Fruit fly (Drosophila melanogaster) whole organism, wandering third instar larva: Measurements from ENCODE around the gene CAH6.

ENCODE experiments used
- Abd-B ChIP-seq: fragments of >200 bp; optimal IDR thresholded peaks from 2 replicates; lab custom pipeline; 2017; ENCODE audit warnings: missing biosample characterization, missing genetic modification characterization
- CrebA ChIP-seq: fragments of 200-800 bp; sonication (Bioruptor generic); optimal IDR thresholded peaks from 2 replicates; lab custom pipeline; 2016; ENCODE audit warnings: missing biosample characterization, mild to moderate bottlenecking, missing genetic modification characterization, borderline replicate concordance
- Dfd ChIP-seq: fragments of >200 bp; optimal IDR thresholded peaks from 2 replicates; lab custom pipeline; 2017; ENCODE audit warnings: missing biosample characterization, missing genetic modification characterization
- Hr78 ChIP-seq: fragments of >200 bp; optimal IDR thresholded peaks from 2 replicates; lab custom pipeline; 2017; ENCODE audit warnings: missing biosample characterization, missing genetic modification characterization
- Hr83 ChIP-seq: fragments of 200-300 bp; sonication (Bioruptor generic); optimal IDR thresholded peaks from 2 replicates; lab custom pipeline; 2016; ENCODE audit warnings: missing biosample characterization, mild to moderate bottlenecking, missing genetic modification characterization, moderate library complexity; ENCODE audit not compliant: poor library complexity, severe bottlenecking
- Myc ChIP-seq: fragments of >200 bp; optimal IDR thresholded peaks from 2 replicates; lab custom pipeline; 2017
- N ChIP-seq: fragments of >200 bp; optimal IDR thresholded peaks from 2 replicates; lab custom pipeline; 2018; ENCODE audit warnings: missing biosample characterization, missing external identifiers, missing genetic modification characterization
- foxo ChIP-seq, 2 experiments: fragments of 200-800 bp; sonication (Bioruptor generic); optimal IDR thresholded peaks; 2 replicates in 1 of 2; 3 replicates in 1 of 2; lab custom pipeline; 2016 to 2017; ENCODE audit warnings: missing biosample characterization in 2 of 2, missing genetic modification characterization in 2 of 2
- h ChIP-seq: fragments of 200-800 bp; sonication (Bioruptor generic); optimal IDR thresholded peaks from 3 replicates; lab custom pipeline; 2016; ENCODE audit warnings: missing biosample characterization, mild to moderate bottlenecking, missing genetic modification characterization
- pan ChIP-seq: fragments of >200 bp; optimal IDR thresholded peaks from 2 replicates; lab custom pipeline; 2017
- psq ChIP-seq: fragments of 200-800 bp; sonication (Bioruptor generic); optimal IDR thresholded peaks from 3 replicates; lab custom pipeline; 2017; ENCODE audit warnings: missing biosample characterization, mild to moderate bottlenecking, missing genetic modification characterization, moderate library complexity
- sv ChIP-seq: fragments of 200-800 bp; sonication (Bioruptor generic); optimal IDR thresholded peaks from 3 replicates; lab custom pipeline; 2016; ENCODE audit warnings: missing biosample characterization, missing genetic modification characterization
- woc ChIP-seq: sonication (Bioruptor generic); optimal IDR thresholded peaks from 2 replicates; lab custom pipeline; 2016; ENCODE audit warnings: missing biosample characterization, mild to moderate bottlenecking, missing genetic modification characterization

DNA sequence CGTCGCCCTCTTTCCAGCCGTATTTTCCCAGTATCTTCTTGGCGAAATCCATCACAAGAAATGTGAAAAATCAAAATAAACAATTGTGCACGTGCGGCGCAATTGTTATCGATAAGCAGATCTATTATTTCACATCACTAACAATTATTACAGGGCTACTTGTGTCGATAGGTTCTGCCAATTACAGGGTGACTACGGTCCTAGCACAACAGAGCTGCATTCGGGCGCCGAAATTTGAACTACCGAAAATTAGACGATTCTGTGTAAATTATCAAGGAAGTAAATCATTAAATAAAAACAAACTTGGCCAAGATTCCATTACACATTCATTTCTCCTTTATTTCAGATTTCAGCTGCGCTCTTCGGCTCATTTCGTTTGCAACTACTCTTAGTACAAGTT, 41.6 kb upstream of the CAH6 start, which contains the start of gene CG15561:
- TF ChIP-seq foxo (GFP tag; optimal IDR thresholded peaks at IDR 0.05; lab: Kevin White, UChicago) (no peak), Myc (lab: Kevin White, UChicago) (peak; percentile 27), CrebA (GFP tag; lab: Kevin White, UChicago) (no peak), Hr83 (GFP tag; lab: Kevin White, UChicago) (peak; percentile 80), N (no peak), pan (lab: Kevin White, UChicago) (no peak), psq (GFP tag; lab: Kevin White, UChicago) (no peak), h (GFP tag; lab: Kevin White, UChicago) (no peak), Abd-B (GFP tag; lab: Kevin White, UChicago) (no peak), sv (GFP tag; lab: Kevin White, UChicago) (no peak), woc (no peak), Dfd (GFP tag; lab: Kevin White, UChicago) (no peak), Hr78 (no peak)
